Worm (Caenorhabditis elegans): ENCODE measurements around the gene C03B1.3.

ce11 chrX:6391491-6391890, 25.7 kb downstream of the C03B1.3 start, which contains the start of gene igcm-2:
- TF ChIP-seq F39B2.1 (GFP tag; IDR thresholded peaks at IDR 0.05) (no peak), madf-6 (GFP tag; IDR thresholded peaks at IDR 0.05) (no peak), F49E8.2 (tag; optimal IDR thresholded peaks at IDR 0.05; ENCODE audit: insufficient read depth) (no peak), K11D2.4 (GFP tag; IDR thresholded peaks at IDR 0.05) (no peak), ama-1 (optimal IDR thresholded peaks at IDR 0.05) (no peak), ama-1 (GFP tag; optimal IDR thresholded peaks at IDR 0.05) (no peak), nhr-179 (tag; optimal IDR thresholded peaks at IDR 0.05) (no peak), let-607 (tag; optimal IDR thresholded peaks at IDR 0.05) (no peak), nhr-90 (tag; optimal IDR thresholded peaks at IDR 0.05) (no peak), zim-3 (tag; optimal IDR thresholded peaks at IDR 0.05) (no peak)
